Worm (Caenorhabditis elegans): Measurements from ENCODE around the gene dpy-8.

The dpy-8 gene

ce11 chrX:5103422-5103821 lies 46.9 kb downstream of the dpy-8 start:
- TF ChIP-seq Y56A3A.18 (GFP tag; IDR thresholded peaks at IDR 0.05) (0 out of 2 replicates have a peak, but pooled peaks have one; percentile 77), lin-26 (GFP tag; IDR thresholded peaks at IDR 0.05) (0 out of 2 replicates have a peak, but pooled peaks have one; percentile 28), Y95B8A.8 (GFP tag; IDR thresholded peaks at IDR 0.05) (no peak), snpc-3.4 (tag; optimal IDR thresholded peaks at IDR 0.05) (no peak), chd-7 (tag; optimal IDR thresholded peaks at IDR 0.05) (no peak), ceh-91 (GFP tag; IDR thresholded peaks at IDR 0.05) (0 out of 2 replicates have a peak, but pooled peaks have one; percentile 16), Y53G8AR.9 (GFP tag; conservative IDR thresholded peaks at IDR 0.05) (peak; percentile 76), nhr-90 (tag; optimal IDR thresholded peaks at IDR 0.05) (peak; percentile 34), repo-1 (tag; optimal IDR thresholded peaks at IDR 0.05) (peak; percentile 55), F52B5.7 (tag; optimal IDR thresholded peaks at IDR 0.05) (peak; percentile 3), snpc-1.1 (tag; optimal IDR thresholded peaks at IDR 0.05; ENCODE audit: insufficient read depth) (no peak), lsy-27 (tag; optimal IDR thresholded peaks at IDR 0.05; ENCODE audit: borderline replicate concordance, insufficient read depth) (no peak), rcor-1 (GFP tag; IDR thresholded peaks at IDR 0.05) (0 out of 2 replicates have a peak, but pooled peaks have one; percentile 4), aptf-3 (GFP tag; IDR thresholded peaks at IDR 0.05) (no peak), ZK185.1 (tag; optimal IDR thresholded peaks at IDR 0.05; ENCODE audit: poor library complexity, severe bottlenecking) (peak; percentile 59)

- TF ChIP-seq F55B11.4 (tag; optimal IDR thresholded peaks at IDR 0.05; ENCODE audit: borderline replicate concordance, insufficient read depth) = no peak
- TF ChIP-seq chd-7 (tag; optimal IDR thresholded peaks at IDR 0.05) = no peak
- TF ChIP-seq D2030.7 (GFP tag; IDR thresholded peaks at IDR 0.05) = no peak
- no peak for TF ChIP-seq repo-1 (tag; optimal IDR thresholded peaks at IDR 0.05)
- no peak for TF ChIP-seq ceh-100 (GFP tag; IDR thresholded peaks at IDR 0.05)
- no peak for TF ChIP-seq C06A6.2 (GFP tag; conservative IDR thresholded peaks at IDR 0.05)
- no peak for TF ChIP-seq aptf-3 (GFP tag; IDR thresholded peaks at IDR 0.05)
- no peak for TF ChIP-seq rcor-1 (GFP tag; IDR thresholded peaks at IDR 0.05)
- TF ChIP-seq ztf-25 (GFP tag; IDR thresholded peaks at IDR 0.05) = no peak
- TF ChIP-seq egl-44 (GFP tag; IDR thresholded peaks at IDR 0.05) = no peak
- TF ChIP-seq F33H1.4 (GFP tag; IDR thresholded peaks at IDR 0.05) = no peak
- peak; percentile 75 for TF ChIP-seq Y53G8AR.9 (GFP tag; conservative IDR thresholded peaks at IDR 0.05)
- no peak for TF ChIP-seq him-1 (tag; optimal IDR thresholded peaks at IDR 0.05)
- TF ChIP-seq cebp-1 (GFP tag; IDR thresholded peaks at IDR 0.05) = no peak
- TF ChIP-seq cebp-1 (tag; optimal IDR thresholded peaks at IDR 0.05) = peak; percentile 2
- no peak for TF ChIP-seq ztf-18 (tag; optimal IDR thresholded peaks at IDR 0.05)
- no peak for TF ChIP-seq akir-1 (GFP tag; optimal IDR thresholded peaks at IDR 0.05)
- TF ChIP-seq Y95B8A.8 (GFP tag; IDR thresholded peaks at IDR 0.05) = no peak
- no peak for TF ChIP-seq F57C9.4 (tag; optimal IDR thresholded peaks at IDR 0.05)
- no peak for TF ChIP-seq madf-10 (tag; optimal IDR thresholded peaks at IDR 0.05)
- TF ChIP-seq madf-3 (GFP tag; IDR thresholded peaks at IDR 0.05) = no peak
- TF ChIP-seq lin-40 (tag; optimal IDR thresholded peaks at IDR 0.05) = no peak
- TF ChIP-seq hmg-1.2 (GFP tag; IDR thresholded peaks at IDR 0.05) = no peak
- 0 out of 2 replicates have a peak, but pooled peaks have one; percentile 5 for TF ChIP-seq nfyb-1 (GFP tag; IDR thresholded peaks at IDR 0.05)
- TF ChIP-seq T26A5.8 (tag; optimal IDR thresholded peaks at IDR 0.05) = no peak
- TF ChIP-seq lin-35 (GFP tag; optimal IDR thresholded peaks at IDR 0.05) = no peak
- TF ChIP-seq ztf-3 (GFP tag; optimal IDR thresholded peaks at IDR 0.05) = no peak
- no peak for TF ChIP-seq Y79H2A.3 (GFP tag; conservative IDR thresholded peaks at IDR 0.05)
- TF ChIP-seq athp-1 (tag; optimal IDR thresholded peaks at IDR 0.05) = no peak
- no peak for TF ChIP-seq attf-3 (GFP tag; conservative IDR thresholded peaks at IDR 0.05)
- no peak for TF ChIP-seq atf-7 (tag; optimal IDR thresholded peaks at IDR 0.05)
- no peak for TF ChIP-seq die-1 (tag; optimal IDR thresholded peaks at IDR 0.05)
- no peak for TF ChIP-seq lsy-27 (tag; optimal IDR thresholded peaks at IDR 0.05; ENCODE audit: borderline replicate concordance, insufficient read depth)
- TF ChIP-seq lag-1 (GFP tag; IDR thresholded peaks at IDR 0.05) = 0 out of 2 replicates have a peak, but pooled peaks have one; percentile 29
- no peak for TF ChIP-seq tlf-1 (GFP tag; optimal IDR thresholded peaks at IDR 0.05)
- TF ChIP-seq B0261.1 (tag; optimal IDR thresholded peaks at IDR 0.05) = no peak
- no peak for TF ChIP-seq sptf-2 (GFP tag; optimal IDR thresholded peaks at IDR 0.05)
- TF ChIP-seq attf-5 (GFP tag; optimal IDR thresholded peaks at IDR 0.05) = no peak
These were observed 47.9 kb downstream of the dpy-8 start for ce11 chrX:5102338-5102737.

All from whole organism, young adult.